Worm (Caenorhabditis elegans) whole organism, L1 larva: ENCODE data around the gene C35D10.6.

ENCODE experiments used
- alr-1 ChIP-seq: fragments of 200-800 bp; sonication (Bioruptor generic); optimal IDR thresholded peaks from 2 replicates; lab custom pipeline; 2018; ENCODE audit warnings: borderline replicate concordance, mild to moderate bottlenecking, missing genetic modification characterization, missing compliant biosample characterization
- ceh-82 ChIP-seq, 3 experiments: fragments of 150-350 bp in 1 of 3; sonication (generic microtip) in 2 of 3; optimal IDR thresholded peaks; 2 replicates each; lab custom pipeline; 2014 to 2017; ENCODE audit warnings: missing biosample characterization in 3 of 3, missing genetic modification characterization in 3 of 3
- ztf-4 ChIP-seq: fragments of 150-350 bp; optimal IDR thresholded peaks from 2 replicates; lab custom pipeline; 2014; ENCODE audit warnings: missing biosample characterization, missing genetic modification characterization

DNA sequence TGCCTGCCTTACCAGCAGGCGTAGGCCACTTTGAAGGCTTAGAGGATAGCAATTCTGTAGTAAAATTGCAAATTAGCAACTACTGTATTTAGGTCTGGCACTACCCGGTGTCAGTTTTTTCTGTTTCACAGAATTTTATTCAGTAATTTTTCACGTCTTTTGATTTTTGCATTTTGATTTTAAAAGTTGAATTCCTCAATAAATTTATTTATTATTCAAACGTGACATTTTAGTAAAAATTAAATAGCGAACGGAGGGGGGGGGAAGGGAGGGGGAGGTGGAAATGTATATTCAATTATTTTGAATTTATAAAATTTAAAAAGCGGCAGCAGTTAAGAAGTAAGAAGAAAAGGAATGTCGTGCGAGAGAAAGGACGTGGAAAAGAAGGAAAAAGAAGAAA lies 41.9 kb upstream of the C35D10.6 start, which contains the start of gene F26A1.4:
- TF ChIP-seq ceh-82 (tag; optimal IDR thresholded peaks at IDR 0.05; lab: Kevin White, UChicago) (no peak), alr-1 (tag; lab: Kevin White, UChicago) (no peak), ztf-4 (tag; lab: Kevin White, UChicago) (no peak)
